Worm (Caenorhabditis elegans) whole organism, early embryonic: ENCODE data around the gene ceh-16.

ENCODE experiments used
- B0310.2 ChIP-seq: sonication (generic microtip); optimal IDR thresholded peaks from 2 replicates; lab custom pipeline; 2016; ENCODE audit warnings: mild to moderate bottlenecking, missing genetic modification characterization, missing compliant biosample characterization
- F13C5.2 ChIP-seq: sonication (generic microtip); optimal IDR thresholded peaks from 2 replicates; lab custom pipeline; 2017; ENCODE audit warnings: mild to moderate bottlenecking, missing genetic modification characterization, inconsistent platforms, missing compliant biosample characterization
- aly-1 ChIP-seq: sonication (generic microtip); optimal IDR thresholded peaks from 2 replicates; lab custom pipeline; 2016; ENCODE audit warnings: missing genetic modification characterization, missing compliant biosample characterization
- ama-1 ChIP-seq: fragments of 150-350 bp; optimal IDR thresholded peaks from 2 replicates; lab custom pipeline; 2014
- ceh-13 ChIP-seq: fragments of 200-800 bp; sonication (Bioruptor generic); optimal IDR thresholded peaks from 2 replicates; lab custom pipeline; 2018; ENCODE audit warnings: mild to moderate bottlenecking, missing genetic modification characterization, missing compliant biosample characterization
- ceh-36 ChIP-seq: sonication (generic microtip); optimal IDR thresholded peaks from 2 replicates; lab custom pipeline; 2016; ENCODE audit warnings: missing genetic modification characterization, inconsistent platforms, missing compliant biosample characterization
- ets-7 ChIP-seq: sonication (generic microtip); optimal IDR thresholded peaks from 2 replicates; lab custom pipeline; 2016; ENCODE audit warnings: missing genotype, missing genetic modification characterization, missing compliant biosample characterization
- flt-1 ChIP-seq: fragments of 200-800 bp; sonication (Bioruptor generic); IDR thresholded peaks from 2 replicates; pipeline ENCODE4 v1.3.6; 2022; ENCODE audit warnings: missing genetic modification characterization, missing compliant biosample characterization
- hmbx-1 ChIP-seq: sonication (generic microtip); optimal IDR thresholded peaks from 2 replicates; lab custom pipeline; 2016; ENCODE audit warnings: mild to moderate bottlenecking, missing genetic modification characterization, missing compliant biosample characterization
- hmg-4 ChIP-seq: fragments of 200-800 bp; sonication (Bioruptor generic); optimal IDR thresholded peaks from 2 replicates; lab custom pipeline; 2018; ENCODE audit warnings: mild to moderate bottlenecking, missing genetic modification characterization, missing compliant biosample characterization
- hnd-1 ChIP-seq: sonication (generic microtip); optimal IDR thresholded peaks from 2 replicates; lab custom pipeline; 2016; ENCODE audit warnings: missing genetic modification characterization, missing compliant biosample characterization
- pes-1 ChIP-seq: fragments of 200-800 bp; sonication (Bioruptor generic); IDR thresholded peaks from 2 replicates; pipeline ENCODE4 v1.3.6; 2022; ENCODE audit warnings: missing genetic modification reagents, missing genetic modification characterization, missing compliant biosample characterization
- scrt-1 ChIP-seq: fragments of 200-800 bp; sonication (Bioruptor generic); IDR thresholded peaks from 2 replicates; pipeline ENCODE4 v1.3.6; 2022; ENCODE audit warnings: missing genetic modification characterization, missing compliant biosample characterization
- sea-1 ChIP-seq: fragments of 200-800 bp; sonication (Bioruptor generic); conservative IDR thresholded peaks from 2 replicates; pipeline ENCODE4 v1.3.6; 2022; ENCODE audit warnings: missing genetic modification characterization, missing compliant biosample characterization
- tbx-11 ChIP-seq: fragments of 200-800 bp; sonication (Bioruptor generic); IDR thresholded peaks from 2 replicates; pipeline ENCODE4 v1.3.6; 2022; ENCODE audit warnings: missing genetic modification characterization, missing compliant biosample characterization
- tbx-37 ChIP-seq: fragments of 200-800 bp; sonication (Bioruptor generic); conservative IDR thresholded peaks from 2 replicates; pipeline ENCODE4 v1.3.6; 2022; ENCODE audit warnings: missing genetic modification reagents, missing genetic modification characterization, missing compliant biosample characterization
- tra-4 ChIP-seq: sonication (generic microtip); optimal IDR thresholded peaks from 2 replicates; lab custom pipeline; 2017; ENCODE audit warnings: missing genetic modification characterization, missing compliant biosample characterization

ceh-16 gene

DNA sequence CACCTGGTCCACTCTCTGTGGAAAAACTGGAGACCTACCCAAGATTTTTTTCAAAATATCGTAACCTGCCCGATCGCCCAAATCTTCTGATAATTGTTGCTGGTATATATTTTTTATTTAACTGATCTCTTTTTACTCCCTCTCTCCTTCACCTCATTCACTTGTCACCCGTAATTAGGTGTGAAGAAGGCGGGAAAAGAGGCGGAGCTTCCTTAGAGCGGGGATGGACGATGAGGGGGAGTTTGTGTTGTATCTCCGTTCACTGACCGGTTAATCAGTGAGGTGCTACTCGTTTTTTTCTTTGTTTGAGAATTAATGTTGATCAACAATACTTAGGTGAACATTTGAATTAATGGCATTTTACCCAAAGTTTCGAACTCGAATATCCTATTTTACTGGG is at the start of gene ceh-16:
ceh-16 (plus strand) TSS at position 301 of the 400 bp plus-strand sequence.
- TF ChIP-seq tbx-11 (GFP tag; lab: Robert Waterston, UW) (no peak), ceh-36 (no peak), ama-1 (lab: Kevin White, UChicago) (no peak)

DNA sequence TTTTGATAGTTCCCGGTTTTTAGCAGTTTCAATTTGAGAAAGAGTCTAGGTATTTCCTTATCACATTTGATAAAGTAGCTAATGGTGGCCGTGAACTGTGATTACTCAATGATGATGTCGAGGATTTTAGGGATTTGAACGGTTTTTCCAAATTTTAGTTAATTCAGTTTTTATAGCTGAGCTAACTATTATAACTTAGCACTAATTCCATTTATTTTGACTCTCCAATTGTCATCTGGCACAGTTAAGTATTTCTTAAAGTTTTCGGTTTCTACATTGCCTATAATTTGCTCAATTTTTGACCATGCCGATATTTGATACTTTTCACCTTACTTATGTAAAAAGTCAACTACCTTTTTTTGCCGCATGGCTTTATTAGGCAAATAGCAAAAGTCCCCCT is 49.2 kb upstream of the ceh-16 start:
- TF ChIP-seq aly-1 (tag; lab: Kevin White, UChicago) (no peak), ets-7 (tag; lab: Kevin White, UChicago) (no peak), pes-1 (GFP tag; lab: Robert Waterston, UW) (no peak)

DNA sequence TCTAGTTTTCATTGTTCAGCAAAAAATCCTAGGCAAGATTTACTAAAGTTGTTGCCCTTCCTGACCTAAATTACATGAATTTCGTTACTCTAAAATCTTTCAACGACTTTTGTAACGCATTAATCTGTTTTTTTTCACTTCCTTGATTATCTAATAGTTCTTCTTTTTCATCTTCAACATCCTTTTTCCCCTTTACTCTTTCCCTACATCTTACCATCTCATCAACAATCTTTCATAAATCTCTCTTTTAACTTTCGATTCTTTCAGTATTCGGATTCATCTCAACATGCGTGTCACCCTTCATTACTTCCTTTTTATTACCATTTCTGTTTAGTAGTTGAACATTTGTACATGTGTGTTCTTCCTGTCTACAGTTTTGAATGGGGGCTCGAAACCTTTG is 48.7 kb upstream of the ceh-16 start:
- no peak for TF ChIP-seq aly-1 (tag; lab: Kevin White, UChicago)
- no peak for TF ChIP-seq flt-1 (GFP tag; lab: Robert Waterston, UW)
- TF ChIP-seq pes-1 (GFP tag; lab: Robert Waterston, UW) = no peak
- no peak for TF ChIP-seq ets-7 (tag; lab: Kevin White, UChicago)
- TF ChIP-seq scrt-1 (GFP tag; lab: Robert Waterston, UW) = no peak
- no peak for TF ChIP-seq ceh-13 (GFP tag; lab: Kevin White, UChicago)
- TF ChIP-seq hnd-1 (tag; lab: Kevin White, UChicago) = no peak

DNA sequence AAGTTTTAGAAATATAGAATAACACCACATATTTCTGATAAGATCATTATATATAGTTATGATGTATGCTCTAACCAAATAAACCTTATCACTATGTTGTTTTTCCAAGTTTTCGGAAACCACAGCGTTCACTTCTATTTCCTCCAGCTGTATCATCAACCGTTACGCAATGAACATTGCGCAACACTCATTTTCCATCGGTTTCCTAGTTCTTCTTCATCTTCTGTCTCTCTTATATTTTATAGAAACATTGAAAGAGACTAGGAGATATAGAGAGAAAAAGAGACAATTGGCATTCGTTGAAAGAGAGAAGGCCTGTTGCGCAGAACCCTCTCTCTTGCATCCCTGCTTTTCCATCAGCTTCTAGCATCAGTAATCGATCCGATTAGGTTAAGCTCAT is 48.2 kb upstream of the ceh-16 start:
- no peak for TF ChIP-seq hmbx-1 (tag; lab: Kevin White, UChicago)
- no peak for TF ChIP-seq pes-1 (GFP tag; lab: Robert Waterston, UW)
- no peak for TF ChIP-seq ama-1 (lab: Kevin White, UChicago)
- no peak for TF ChIP-seq ceh-13 (GFP tag; lab: Kevin White, UChicago)
- TF ChIP-seq hmg-4 (GFP tag; lab: Kevin White, UChicago) = no peak
- no peak for TF ChIP-seq tra-4 (tag; lab: Kevin White, UChicago)
- no peak for TF ChIP-seq F13C5.2 (tag; lab: Kevin White, UChicago)

DNA sequence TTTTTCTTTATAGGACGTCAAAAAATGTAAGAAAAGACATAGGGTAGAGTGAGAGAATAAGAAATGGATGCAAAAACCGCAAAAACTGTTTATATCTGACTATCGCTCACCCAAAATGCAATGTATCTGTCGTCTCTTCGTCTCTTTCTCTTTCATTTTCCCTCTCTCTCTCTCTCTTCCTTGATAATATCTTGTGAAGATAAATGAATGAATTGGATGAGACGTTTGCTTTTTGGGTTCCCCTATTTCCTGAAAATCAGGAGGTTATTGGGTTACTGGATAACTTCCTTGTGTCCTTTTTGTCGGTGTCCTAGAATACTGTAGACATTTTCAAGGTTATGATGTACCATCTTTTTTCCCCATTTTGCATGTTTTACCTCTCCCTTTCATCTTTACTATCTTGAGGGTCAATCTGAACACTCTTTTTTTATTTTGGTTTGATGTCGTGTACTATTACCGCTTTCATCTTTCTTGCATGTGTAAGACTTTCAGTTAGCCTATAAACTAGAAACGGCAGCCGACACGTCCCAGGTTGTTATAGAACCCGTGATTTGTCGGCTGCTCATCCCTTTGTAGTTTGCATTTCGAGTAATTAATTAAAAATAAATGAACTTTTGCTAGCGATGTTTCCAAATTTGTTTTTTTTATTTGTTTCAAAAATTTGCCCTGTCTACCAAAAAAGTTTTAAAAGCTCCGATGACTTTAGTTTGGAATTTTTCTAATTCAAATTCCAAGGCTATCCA is 47.0 kb upstream of the ceh-16 start:
- TF ChIP-seq ets-7 (tag; lab: Kevin White, UChicago) = no peak
- no peak for TF ChIP-seq hnd-1 (tag; lab: Kevin White, UChicago)
- no peak for TF ChIP-seq scrt-1 (GFP tag; lab: Robert Waterston, UW)
- no peak for TF ChIP-seq pes-1 (GFP tag; lab: Robert Waterston, UW)
- no peak for TF ChIP-seq B0310.2 (tag; lab: Kevin White, UChicago)
- TF ChIP-seq flt-1 (GFP tag; lab: Robert Waterston, UW) = no peak
- TF ChIP-seq hmbx-1 (tag; lab: Kevin White, UChicago) = no peak
- no peak for TF ChIP-seq hmg-4 (GFP tag; lab: Kevin White, UChicago)
- TF ChIP-seq sea-1 = no peak
- TF ChIP-seq ama-1 (lab: Kevin White, UChicago) = no peak
- TF ChIP-seq tra-4 (tag; lab: Kevin White, UChicago) = no peak
- no peak for TF ChIP-seq ceh-36

DNA sequence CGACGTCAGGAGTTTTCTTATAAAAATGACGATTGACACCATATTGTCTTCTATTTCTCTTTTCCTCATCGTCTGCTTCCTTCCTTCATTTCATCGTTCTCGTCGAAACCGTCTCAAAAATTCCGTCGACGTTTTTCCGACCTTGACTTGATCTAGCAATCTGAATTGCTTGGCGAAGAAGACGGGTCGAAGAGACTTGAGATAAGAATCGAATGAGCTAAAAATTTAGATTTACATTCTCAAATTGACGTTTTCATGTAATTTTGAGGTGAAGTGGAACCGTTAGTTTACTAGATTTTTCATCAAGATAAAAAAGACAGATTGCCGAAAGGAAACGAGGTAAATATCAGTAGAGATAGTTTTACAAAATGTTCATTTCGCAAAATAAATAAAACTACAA is 45.0 kb upstream of the ceh-16 start:
- no peak for TF ChIP-seq ets-7 (tag; lab: Kevin White, UChicago)
- TF ChIP-seq pes-1 (GFP tag; lab: Robert Waterston, UW) = no peak
- no peak for TF ChIP-seq tbx-11 (GFP tag; lab: Robert Waterston, UW)
- TF ChIP-seq B0310.2 (tag; lab: Kevin White, UChicago) = no peak
- TF ChIP-seq sea-1 = no peak
- TF ChIP-seq F13C5.2 (tag; lab: Kevin White, UChicago) = no peak

DNA sequence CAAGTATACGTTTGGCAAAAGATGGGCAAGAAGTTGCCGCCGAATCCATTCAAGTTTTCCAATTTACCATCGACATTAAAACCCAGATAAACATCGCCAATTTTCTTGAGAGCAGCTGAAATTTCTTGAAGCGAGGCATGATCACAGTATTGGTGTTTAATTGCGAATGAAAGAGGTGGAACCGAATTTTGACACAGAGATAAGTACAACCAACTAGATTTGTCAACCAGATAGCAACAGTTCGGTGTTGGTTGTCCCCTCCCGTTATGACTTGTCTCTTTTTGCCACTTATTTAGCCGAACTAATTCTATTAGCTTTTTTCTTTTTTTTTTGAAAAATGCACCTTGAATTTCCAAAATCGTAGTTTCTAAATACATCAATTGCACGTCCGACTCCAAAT is 44.2 kb upstream of the ceh-16 start:
- TF ChIP-seq hmg-4 (GFP tag; lab: Kevin White, UChicago) (no peak), tbx-37 (GFP tag; lab: Robert Waterston, UW) (no peak), ceh-13 (GFP tag; lab: Kevin White, UChicago) (no peak), tra-4 (tag; lab: Kevin White, UChicago) (no peak), sea-1 (no peak), ets-7 (tag; lab: Kevin White, UChicago) (no peak), hnd-1 (tag; lab: Kevin White, UChicago) (no peak), F13C5.2 (tag; lab: Kevin White, UChicago) (no peak), flt-1 (GFP tag; lab: Robert Waterston, UW) (no peak), ama-1 (lab: Kevin White, UChicago) (no peak), ceh-36 (no peak), hmbx-1 (tag; lab: Kevin White, UChicago) (no peak)

DNA sequence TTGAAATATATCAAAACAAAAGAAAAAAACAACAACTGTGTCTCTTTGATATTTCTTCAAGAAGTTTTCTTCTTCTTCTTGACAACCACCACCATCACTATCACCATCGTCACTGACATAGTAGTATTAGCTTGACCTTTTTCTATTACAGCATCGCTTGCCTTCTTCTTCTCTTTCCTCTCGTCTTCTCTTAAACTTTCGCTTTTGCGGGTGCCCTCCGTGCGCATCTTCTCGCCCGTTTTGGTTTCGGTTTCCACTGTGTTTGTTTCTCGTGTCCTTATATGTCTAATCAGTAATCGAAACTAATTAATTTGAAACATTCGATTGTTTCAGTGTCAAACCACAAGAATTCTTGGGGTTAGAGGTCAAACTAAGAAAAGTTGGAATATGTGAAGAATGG is 43.2 kb upstream of the ceh-16 start:
- TF ChIP-seq F13C5.2 (tag; lab: Kevin White, UChicago) (no peak), tbx-11 (GFP tag; lab: Robert Waterston, UW) (no peak)

DNA sequence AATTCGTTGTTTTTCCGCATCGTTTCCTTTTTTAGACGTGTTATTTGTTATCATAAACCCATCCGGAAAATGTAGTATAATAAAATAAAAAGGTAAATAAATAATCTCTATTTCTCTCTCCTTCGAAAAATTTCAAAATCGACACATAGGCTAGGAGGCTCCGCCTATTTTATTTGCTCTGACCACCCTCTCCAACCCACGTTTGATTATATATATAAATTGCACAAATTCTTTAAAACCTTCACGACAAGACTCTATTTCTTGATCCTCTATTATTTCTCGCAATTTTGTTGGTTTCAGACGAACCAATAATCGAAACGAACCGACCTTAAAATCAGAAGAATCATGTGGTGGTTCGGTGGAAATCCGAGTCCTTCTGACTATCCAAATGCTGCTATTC is 41.7 kb upstream of the ceh-16 start, which contains the start of gene doxa-1:
doxa-1 (plus strand) TSS at position 301 of the 400 bp plus-strand sequence.
- TF ChIP-seq hmg-4 (GFP tag; lab: Kevin White, UChicago) (no peak), tra-4 (tag; lab: Kevin White, UChicago) (no peak), ama-1 (lab: Kevin White, UChicago) (no peak), B0310.2 (tag; lab: Kevin White, UChicago) (no peak), hnd-1 (tag; lab: Kevin White, UChicago) (no peak), ceh-36 (no peak), pes-1 (GFP tag; lab: Robert Waterston, UW) (no peak), flt-1 (GFP tag; lab: Robert Waterston, UW) (no peak), sea-1 (no peak), ets-7 (tag; lab: Kevin White, UChicago) (no peak), tbx-11 (GFP tag; lab: Robert Waterston, UW) (no peak), ceh-13 (GFP tag; lab: Kevin White, UChicago) (no peak), scrt-1 (GFP tag; lab: Robert Waterston, UW) (no peak)
